Fruit fly (Drosophila melanogaster): ENCODE data around the gene CG4822.

The CG4822 gene

DNA sequence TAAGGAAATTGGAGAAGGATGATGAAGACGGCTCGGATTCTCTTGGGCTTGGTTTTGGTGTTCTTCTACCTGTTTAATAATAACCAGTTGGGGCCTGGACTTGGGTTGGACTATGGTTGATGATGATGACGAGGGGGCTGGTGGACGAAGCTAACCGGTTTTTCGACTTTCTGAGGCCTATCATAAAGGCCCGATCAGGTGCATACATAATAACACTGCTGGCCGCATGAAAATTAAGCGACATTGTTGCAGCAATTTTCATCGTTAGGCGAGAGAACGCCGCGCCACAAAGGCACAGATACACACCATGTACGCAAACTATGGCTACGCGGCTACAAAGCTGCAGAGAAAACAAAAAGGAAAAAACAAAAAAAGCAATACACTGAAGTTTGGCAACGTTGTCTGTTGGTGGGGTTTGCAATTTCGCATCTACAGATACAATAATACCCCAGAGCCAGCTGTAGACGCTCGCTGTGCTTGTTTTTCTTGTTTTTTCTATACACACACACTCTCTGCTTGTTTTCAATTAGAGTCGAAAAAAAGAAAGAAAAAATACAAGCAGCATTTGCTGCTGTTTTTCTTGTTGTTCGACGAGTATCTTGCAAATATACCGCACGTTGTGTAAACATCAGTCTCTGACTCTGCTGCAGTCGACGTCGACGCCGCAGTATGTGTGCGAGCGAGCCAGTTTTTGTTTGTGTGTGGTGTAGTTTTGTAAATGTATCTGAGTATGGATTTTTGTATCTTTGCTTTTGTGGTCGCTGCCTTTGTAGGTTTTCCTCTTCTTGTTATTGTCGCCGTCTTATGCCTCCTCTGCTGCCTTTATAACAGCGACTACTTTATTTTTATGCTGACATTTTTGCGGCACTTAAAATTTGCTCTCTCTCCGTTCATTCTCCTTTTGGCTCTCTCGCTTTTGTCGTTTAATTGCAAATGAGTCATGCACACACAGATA, 44.8 kb upstream of the CG4822 start (continued):
- TF ChIP-seq CG12942 (GFP tag; optimal IDR thresholded peaks at IDR 0.05): peak; percentile 37
- TF ChIP-seq Camta (GFP tag; optimal IDR thresholded peaks at IDR 0.05): no peak
- no peak for TF ChIP-seq Bgb (GFP tag; IDR thresholded peaks at IDR 0.05; ENCODE audit: partially characterized antibody)
- TF ChIP-seq H15 (GFP tag; IDR thresholded peaks at IDR 0.05): no peak
- no peak for TF ChIP-seq Hr3 (GFP tag; optimal IDR thresholded peaks at IDR 0.05)
- TF ChIP-seq chif (GFP tag; optimal IDR thresholded peaks at IDR 0.05): peak in 1 of 2 experiments; percentile 50
- TF ChIP-seq Hr39 (optimal IDR thresholded peaks at IDR 0.05): no peak
- no peak for TF ChIP-seq seq (GFP tag; IDR thresholded peaks at IDR 0.05)
- peak; percentile 82 for TF ChIP-seq Hey (tag; optimal IDR thresholded peaks at IDR 0.05)
- TF ChIP-seq Six4 (GFP tag; optimal IDR thresholded peaks at IDR 0.05): peak; percentile 14
- peak; percentile 87 for TF ChIP-seq schlank (tag; optimal IDR thresholded peaks at IDR 0.05)
- TF ChIP-seq CG1792 (GFP tag; optimal IDR thresholded peaks at IDR 0.05): peak; percentile 78
- no peak for TF ChIP-seq MBD-R2 (GFP tag; IDR thresholded peaks at IDR 0.05)
- peak; percentile 42 for TF ChIP-seq CG3163 (GFP tag; optimal IDR thresholded peaks at IDR 0.05)
- TF ChIP-seq ash1 (GFP tag; optimal IDR thresholded peaks at IDR 0.05): peak; percentile 91
- TF ChIP-seq CG3726 (GFP tag; IDR thresholded peaks at IDR 0.05): no peak
- TF ChIP-seq CG8359 (GFP tag; optimal IDR thresholded peaks at IDR 0.05; ENCODE audit: borderline replicate concordance): no peak
- TF ChIP-seq bigmax (GFP tag; optimal IDR thresholded peaks at IDR 0.05): peak; percentile 58
- peak; percentile 36 for TF ChIP-seq Nf-YB (GFP tag; optimal IDR thresholded peaks at IDR 0.05)
- TF ChIP-seq ssp (GFP tag; IDR thresholded peaks at IDR 0.05): no peak
- TF ChIP-seq otp (GFP tag; IDR thresholded peaks at IDR 0.05): no peak
- peak; percentile 33 for TF ChIP-seq CG7839 (tag; optimal IDR thresholded peaks at IDR 0.05)
- TF ChIP-seq Lim3 (GFP tag; IDR thresholded peaks at IDR 0.05): no peak
- TF ChIP-seq Sry-δ (GFP tag; optimal IDR thresholded peaks at IDR 0.05): peak; percentile 28
- no peak for TF ChIP-seq Oaz (GFP tag; IDR thresholded peaks at IDR 0.05)
- TF ChIP-seq CG6791 (GFP tag; IDR thresholded peaks at IDR 0.05; ENCODE audit: partially characterized antibody): no peak
- TF ChIP-seq tll (GFP tag; optimal IDR thresholded peaks at IDR 0.05): peak in 1 of 2 experiments; percentile 94
- TF ChIP-seq usp (GFP tag; optimal IDR thresholded peaks at IDR 0.05): no peak
- TF ChIP-seq gro (GFP tag; optimal IDR thresholded peaks at IDR 0.05): peak; percentile 72
- TF ChIP-seq CG12236 (GFP tag; optimal IDR thresholded peaks at IDR 0.05): peak; percentile 59
- TF ChIP-seq CG8944 (GFP tag; optimal IDR thresholded peaks at IDR 0.05): no peak
- TF ChIP-seq da (GFP tag; optimal IDR thresholded peaks at IDR 0.05): no peak
- TF ChIP-seq Optix (GFP tag; IDR thresholded peaks at IDR 0.05): no peak
- TF ChIP-seq CG34224 (GFP tag; IDR thresholded peaks at IDR 0.05; ENCODE audit: partially characterized antibody): no peak
- no peak for TF ChIP-seq CG17328 (GFP tag; IDR thresholded peaks at IDR 0.05)
- no peak for TF ChIP-seq cad (GFP tag; optimal IDR thresholded peaks at IDR 0.05)
- TF ChIP-seq CG12769 (tag; optimal IDR thresholded peaks at IDR 0.05): peak; percentile 63
- TF ChIP-seq HmgD (GFP tag; optimal IDR thresholded peaks at IDR 0.05): peak; percentile 11
- peak; percentile 87 for TF ChIP-seq Kr (GFP tag; optimal IDR thresholded peaks at IDR 0.05)
- TF ChIP-seq jigr1 (GFP tag; IDR thresholded peaks at IDR 0.05): no peak
- TF ChIP-seq Opbp (GFP tag; IDR thresholded peaks at IDR 0.05; ENCODE audit: partially characterized antibody): no peak
- peak; percentile 64 for TF ChIP-seq CG8924 (tag; optimal IDR thresholded peaks at IDR 0.05)
- no peak for TF ChIP-seq Adf1 (GFP tag; IDR thresholded peaks at IDR 0.05)
- peak; percentile 27 for TF ChIP-seq Atf3 (GFP tag; optimal IDR thresholded peaks at IDR 0.05)
- TF ChIP-seq nerfin-2 (GFP tag; IDR thresholded peaks at IDR 0.05; ENCODE audit: partially characterized antibody): no peak
- TF ChIP-seq CG7786 (GFP tag; optimal IDR thresholded peaks at IDR 0.05): peak; percentile 72
- TF ChIP-seq CG2129 (GFP tag; IDR thresholded peaks at IDR 0.05; ENCODE audit: partially characterized antibody): no peak
- TF ChIP-seq az2 (GFP tag; optimal IDR thresholded peaks at IDR 0.05): peak; percentile 6
- no peak for TF ChIP-seq Ets65A (GFP tag)
- peak; percentile 87 for TF ChIP-seq CG17385 (GFP tag; optimal IDR thresholded peaks at IDR 0.05)

Data from whole organism, embryonic.